Worm (Caenorhabditis elegans): ENCODE results near the gene cni-1.

DNA sequence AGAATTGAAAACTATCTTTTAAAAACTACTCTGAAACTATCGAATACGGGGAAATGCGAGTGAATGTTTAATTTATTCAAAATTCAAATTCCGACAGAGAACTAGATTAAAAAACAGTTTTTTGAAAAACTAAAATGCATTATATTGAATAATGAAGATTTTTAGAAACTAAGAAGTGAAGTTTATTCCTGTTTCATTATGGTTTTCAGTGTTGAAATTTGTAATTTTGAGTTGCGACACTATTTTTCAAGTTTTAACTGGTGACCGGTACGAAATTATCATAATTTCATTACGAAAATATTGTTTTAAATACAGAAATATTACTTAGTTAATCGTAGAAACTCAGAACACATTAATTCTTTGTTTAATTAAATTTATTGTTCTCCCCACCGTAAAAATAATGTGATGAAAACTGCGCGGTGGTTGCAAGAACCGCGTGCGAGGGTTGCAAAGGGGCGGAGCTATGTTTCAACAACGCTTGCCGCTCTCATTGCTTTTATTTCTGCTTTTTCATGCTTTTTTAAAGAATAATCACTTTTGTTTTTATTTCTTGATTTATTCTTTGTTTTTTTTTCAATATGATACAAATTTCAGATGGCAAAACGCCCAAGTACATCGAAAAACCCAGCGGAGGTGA lies 3.9 kb upstream of the cni-1 start, which contains the start of gene him-17:
- no peak for TF ChIP-seq egl-27 (tag; optimal IDR thresholded peaks at IDR 0.05)
- no peak for TF ChIP-seq elt-1 (tag; optimal IDR thresholded peaks at IDR 0.05)
- TF ChIP-seq mdl-1 (tag; optimal IDR thresholded peaks at IDR 0.05), result peak in 1 of 2 experiments; percentile 9
- no peak for TF ChIP-seq lin-39 (tag; optimal IDR thresholded peaks at IDR 0.05)
- peak; percentile 6 for TF ChIP-seq ama-1 (optimal IDR thresholded peaks at IDR 0.05)
- no peak for TF ChIP-seq aly-2 (tag; optimal IDR thresholded peaks at IDR 0.05)
- TF ChIP-seq elt-3 (tag; optimal IDR thresholded peaks at IDR 0.05), result no peak
- TF ChIP-seq nhr-10 (tag; optimal IDR thresholded peaks at IDR 0.05), result no peak
- TF ChIP-seq nhr-25 (tag; optimal IDR thresholded peaks at IDR 0.05), result no peak
- TF ChIP-seq snpc-4 (tag; optimal IDR thresholded peaks at IDR 0.05), result peak; percentile 36

Measured in whole organism, L2 larva.